Fruit fly (Drosophila melanogaster): ENCODE results near the gene RnrL.

Gene RnrL

dm6 chr2L:10334854-10335277 is 7.1 kb upstream of the RnrL start (continued):
- TF ChIP-seq CHES-1-like (GFP tag; optimal IDR thresholded peaks at IDR 0.05), result peak; percentile 73
- TF ChIP-seq Doc3 (GFP tag; IDR thresholded peaks at IDR 0.05; ENCODE audit: partially characterized antibody), result 0 out of 3 replicates have a peak, but pooled peaks have one; percentile 11
- no peak for TF ChIP-seq wor (GFP tag; IDR thresholded peaks at IDR 0.05)
- TF ChIP-seq CG8388 (GFP tag; optimal IDR thresholded peaks at IDR 0.05), result peak; percentile 48
- peak; percentile 13 for TF ChIP-seq CG3995 (GFP tag; optimal IDR thresholded peaks at IDR 0.05)
- no peak for TF ChIP-seq CG31365 (tag; optimal IDR thresholded peaks at IDR 0.05)
- TF ChIP-seq CG34224 (GFP tag; IDR thresholded peaks at IDR 0.05; ENCODE audit: partially characterized antibody), result peak; percentile 66
- no peak for TF ChIP-seq luna (GFP tag; optimal IDR thresholded peaks at IDR 0.05)
- TF ChIP-seq CG7745 (tag; optimal IDR thresholded peaks at IDR 0.05), result peak; percentile 66
- peak; percentile 24 for TF ChIP-seq fd3F (GFP tag; optimal IDR thresholded peaks at IDR 0.05)
- peak in 1 of 2 experiments; percentile 93 for TF ChIP-seq Eip74EF (GFP tag; optimal IDR thresholded peaks at IDR 0.05)
- TF ChIP-seq sna (GFP tag; IDR thresholded peaks at IDR 0.05; ENCODE audit: partially characterized antibody), result peak; percentile 63
- peak; percentile 95 for TF ChIP-seq CG12769 (tag; optimal IDR thresholded peaks at IDR 0.05)
- TF ChIP-seq lilli (GFP tag; optimal IDR thresholded peaks at IDR 0.05), result peak; percentile 51
- TF ChIP-seq CG7786 (GFP tag; optimal IDR thresholded peaks at IDR 0.05), result peak; percentile 30
- TF ChIP-seq tgo (GFP tag; IDR thresholded peaks at IDR 0.05), result no peak; the same call in 2 of the 3 replicates
- TF ChIP-seq Med (GFP tag), result peak; percentile 93
- TF ChIP-seq CkIIα-i1 (GFP tag; IDR thresholded peaks at IDR 0.05), result no peak
- no peak; the same call in 1 of the 2 replicates for TF ChIP-seq chm (GFP tag; IDR thresholded peaks at IDR 0.05)
- TF ChIP-seq pnt (GFP tag; optimal IDR thresholded peaks at IDR 0.05), result peak; percentile 27
- peak; percentile 84 for TF ChIP-seq CG18599 (GFP tag; optimal IDR thresholded peaks at IDR 0.05)
- TF ChIP-seq tin (GFP tag; optimal IDR thresholded peaks at IDR 0.05), result peak; percentile 38
- peak; percentile 63 for TF ChIP-seq Dll (GFP tag; IDR thresholded peaks at IDR 0.05; ENCODE audit: partially characterized antibody)
- TF ChIP-seq Tbp (GFP tag; optimal IDR thresholded peaks at IDR 0.05), result no peak
- TF ChIP-seq lab (GFP tag; optimal IDR thresholded peaks at IDR 0.05), result peak; percentile 93
- TF ChIP-seq CG6683 (GFP tag; optimal IDR thresholded peaks at IDR 0.05), result peak; percentile 50
- TF ChIP-seq Sry-δ (GFP tag; optimal IDR thresholded peaks at IDR 0.05), result peak; percentile 54
- TF ChIP-seq ERR (GFP tag; optimal IDR thresholded peaks at IDR 0.05), result peak; percentile 44
- TF ChIP-seq pita (GFP tag; optimal IDR thresholded peaks at IDR 0.05), result no peak
- 0 out of 3 replicates have a peak, but pooled peaks have one; percentile 40 for TF ChIP-seq CG16813 (GFP tag; IDR thresholded peaks at IDR 0.05; ENCODE audit: partially characterized antibody)
- TF ChIP-seq Adf1 (GFP tag; IDR thresholded peaks at IDR 0.05), result peak; percentile 16; the same call in 1 of the 2 replicates
- peak; percentile 40 for TF ChIP-seq Deaf1 (tag; optimal IDR thresholded peaks at IDR 0.05)
- peak; percentile 45 for TF ChIP-seq CG15011 (GFP tag; optimal IDR thresholded peaks at IDR 0.05)
- TF ChIP-seq HmgD (GFP tag; optimal IDR thresholded peaks at IDR 0.05), result peak; percentile 11
- TF ChIP-seq CG3407 (GFP tag; optimal IDR thresholded peaks at IDR 0.05), result peak; percentile 60
- peak; percentile 69 for TF ChIP-seq ara (GFP tag; IDR thresholded peaks at IDR 0.05)
- TF ChIP-seq Rx (GFP tag; IDR thresholded peaks at IDR 0.05), result no peak
- no peak for TF ChIP-seq ssp (GFP tag; IDR thresholded peaks at IDR 0.05)
- peak; percentile 66 for TF ChIP-seq nerfin-1 (tag; optimal IDR thresholded peaks at IDR 0.05)
- peak; percentile 60 for TF ChIP-seq Dek (tag; optimal IDR thresholded peaks at IDR 0.05)
- peak; percentile 46 for TF ChIP-seq CG12391 (tag; optimal IDR thresholded peaks at IDR 0.05)
- peak; percentile 53 for TF ChIP-seq CG2875 (GFP tag; optimal IDR thresholded peaks at IDR 0.05)
- no peak for TF ChIP-seq Neu2 (GFP tag; optimal IDR thresholded peaks at IDR 0.05; ENCODE audit: borderline replicate concordance)
- TF ChIP-seq CTCF (GFP tag; optimal IDR thresholded peaks at IDR 0.05), result peak; percentile 26
- TF ChIP-seq Xrp1 (GFP tag; IDR thresholded peaks at IDR 0.05), result peak; percentile 67
- TF ChIP-seq CG17328 (GFP tag; IDR thresholded peaks at IDR 0.05), result peak; percentile 53
- no peak for TF ChIP-seq psq (GFP tag; optimal IDR thresholded peaks at IDR 0.05)
- TF ChIP-seq CG12155 (GFP tag; optimal IDR thresholded peaks at IDR 0.05), result peak; percentile 7
- peak; percentile 63 for TF ChIP-seq CG10209 (GFP tag; optimal IDR thresholded peaks at IDR 0.05)
- TF ChIP-seq CG10267 (tag; optimal IDR thresholded peaks at IDR 0.05), result peak; percentile 44

All from whole organism, embryonic.